Fruit fly (Drosophila melanogaster) whole organism, embryonic: Measurements from ENCODE around the gene Cdk5alpha.
A peak's percentile ranks its signal among the peaks of the same experiment; 100 is the strongest.

Experiments
- Aef1 ChIP-seq: fragments of 200-800 bp; sonication (Bioruptor generic); IDR thresholded peaks from 3 replicates; pipeline ENCODE4 v1.3.6; 2022; ENCODE audit warnings: missing biosample characterization, missing genetic modification characterization
- CG10274 ChIP-seq: fragments of 200-800 bp; sonication (Bioruptor generic); optimal IDR thresholded peaks from 3 replicates; lab custom pipeline; 2017; ENCODE audit warnings: missing biosample characterization, mild to moderate bottlenecking, missing genetic modification characterization
- CG11247 ChIP-seq: fragments of 200-800 bp; sonication (Bioruptor generic); IDR thresholded peaks from 2 replicates; pipeline ENCODE4 v1.3.6; 2022; ENCODE audit warnings: missing biosample characterization, missing genetic modification characterization
- CG12299 ChIP-seq: fragments of 200-800 bp; sonication (Bioruptor generic); optimal IDR thresholded peaks from 2 replicates; lab custom pipeline; 2018; ENCODE audit warnings: missing biosample characterization, mild to moderate bottlenecking, missing genetic modification characterization
- CG14014 ChIP-seq: fragments of 200-800 bp; sonication (Bioruptor generic); IDR thresholded peaks from 2 replicates; pipeline ENCODE4 v1.3.6; 2022; ENCODE audit warnings: missing biosample characterization, missing genetic modification characterization
- CG1529 ChIP-seq: fragments of 200-800 bp; sonication (Bioruptor generic); optimal IDR thresholded peaks from 3 replicates; lab custom pipeline; 2018; ENCODE audit warnings: missing biosample characterization, missing genetic modification characterization
- CG17328 ChIP-seq: fragments of 200-800 bp; sonication (Bioruptor generic); IDR thresholded peaks from 2 replicates; pipeline ENCODE4 v1.3.6; 2022; ENCODE audit warnings: missing biosample characterization, missing genetic modification characterization
- CG17359 ChIP-seq: fragments of 200-800 bp; sonication (Bioruptor generic); optimal IDR thresholded peaks from 3 replicates; lab custom pipeline; 2018; ENCODE audit warnings: missing biosample characterization, mild to moderate bottlenecking, missing genetic modification characterization, moderate library complexity
- CG17829 ChIP-seq: fragments of 200-800 bp; optimal IDR thresholded peaks from 2 replicates; lab custom pipeline; 2019; ENCODE audit warnings: missing biosample characterization, mild to moderate bottlenecking, missing genetic modification characterization, moderate library complexity
- CG30403 ChIP-seq: fragments of 200-800 bp; sonication (Bioruptor generic); optimal IDR thresholded peaks from 3 replicates; lab custom pipeline; 2016; ENCODE audit warnings: missing biosample characterization, missing genetic modification characterization
- CG3281 ChIP-seq: fragments of 200-800 bp; sonication (Bioruptor generic); optimal IDR thresholded peaks from 3 replicates; lab custom pipeline; 2017; ENCODE audit warnings: missing biosample characterization, mild to moderate bottlenecking, missing genetic modification characterization
- CG33213 ChIP-seq: fragments of 200-800 bp; sonication (Bioruptor generic); optimal IDR thresholded peaks from 3 replicates; lab custom pipeline; 2016; ENCODE audit warnings: missing biosample characterization, missing genetic modification characterization
- CG7372 ChIP-seq: fragments of 200-800 bp; sonication (Bioruptor generic); IDR thresholded peaks from 2 replicates; pipeline ENCODE4 v1.3.6; 2022; ENCODE audit warnings: missing biosample characterization, missing genetic modification characterization
- CG7963 ChIP-seq: fragments of 200-800 bp; sonication (Bioruptor generic); IDR thresholded peaks from 3 replicates; pipeline ENCODE4 v1.3.6; 2022; ENCODE audit warnings: missing biosample characterization, missing genetic modification characterization; ENCODE audit not compliant: partially characterized antibody
- CG8281 ChIP-seq: fragments of 200-800 bp; sonication (Bioruptor generic); optimal IDR thresholded peaks from 2 replicates; lab custom pipeline; 2018; ENCODE audit warnings: missing biosample characterization, mild to moderate bottlenecking, missing genetic modification characterization, moderate library complexity
- CG8388 ChIP-seq: fragments of 200-800 bp; sonication (Bioruptor generic); optimal IDR thresholded peaks from 2 replicates; lab custom pipeline; 2019; ENCODE audit warnings: missing biosample characterization, mild to moderate bottlenecking, missing genetic modification characterization, moderate library complexity
- CG9609 ChIP-seq: fragments of 200-800 bp; sonication (Bioruptor generic); optimal IDR thresholded peaks from 3 replicates; lab custom pipeline; 2016; ENCODE audit warnings: missing biosample characterization, missing genetic modification characterization
- CG9797 ChIP-seq: fragments of 200-800 bp; sonication (Bioruptor generic); optimal IDR thresholded peaks from 3 replicates; lab custom pipeline; 2018; ENCODE audit warnings: missing biosample characterization, mild to moderate bottlenecking, missing genetic modification characterization
- CG9932 ChIP-seq: fragments of 200-800 bp; sonication (Bioruptor generic); IDR thresholded peaks from 2 replicates; pipeline ENCODE4 v1.3.6; 2022; ENCODE audit warnings: missing biosample characterization, missing genetic modification characterization
- CoRest ChIP-seq: fragments of 200-800 bp; sonication (Bioruptor generic); optimal IDR thresholded peaks from 3 replicates; lab custom pipeline; 2018; ENCODE audit warnings: missing biosample characterization, mild to moderate bottlenecking, missing genetic modification characterization, moderate library complexity
- Dll ChIP-seq: fragments of 200-800 bp; sonication (Bioruptor generic); IDR thresholded peaks from 4 replicates; pipeline ENCODE4 v1.3.6; 2022; ENCODE audit warnings: missing biosample characterization, missing genetic modification characterization; ENCODE audit not compliant: partially characterized antibody
- Eip74EF ChIP-seq, 2 experiments: fragments of 200-800 bp in 1 of 2; fragments of >200 bp in 1 of 2; sonication (Bioruptor generic) in 1 of 2; optimal IDR thresholded peaks; 2 replicates each; lab custom pipeline; 2017 to 2019; ENCODE audit warnings: missing biosample characterization in 2 of 2, missing genetic modification characterization in 2 of 2, mild to moderate bottlenecking in 1 of 2, moderate library complexity in 1 of 2
- Fer1 ChIP-seq: fragments of 200-800 bp; sonication (Bioruptor generic); optimal IDR thresholded peaks from 2 replicates; lab custom pipeline; 2017; ENCODE audit warnings: missing biosample characterization, mild to moderate bottlenecking, missing genetic modification characterization
- Gug ChIP-seq: fragments of 200-800 bp; sonication (Bioruptor generic); IDR thresholded peaks from 4 replicates; pipeline ENCODE4 v1.3.6; 2022; ENCODE audit warnings: missing biosample characterization, missing genetic modification characterization
- H2.0 ChIP-seq: fragments of 200-800 bp; sonication (Bioruptor generic); IDR thresholded peaks from 2 replicates; pipeline ENCODE4 v1.3.6; 2022; ENCODE audit warnings: missing biosample characterization, missing genetic modification characterization
- HHEX ChIP-seq: fragments of 200-800 bp; sonication (Bioruptor generic); optimal IDR thresholded peaks from 3 replicates; lab custom pipeline; 2017; ENCODE audit warnings: missing biosample characterization, mild to moderate bottlenecking, missing genetic modification characterization, missing genetic modification reagents
- Med ChIP-seq: fragments of 200-800 bp; sonication (Bioruptor generic); peaks from one replicate; lab custom pipeline; 2016; ENCODE audit warnings: missing biosample characterization, missing genetic modification characterization, mild to moderate bottlenecking, inconsistent platforms, moderate library complexity
- Optix ChIP-seq: fragments of 200-800 bp; sonication (Bioruptor generic); IDR thresholded peaks from 3 replicates; pipeline ENCODE4 v1.3.6; 2022; ENCODE audit warnings: missing biosample characterization, missing genetic modification characterization
- Ravus ChIP-seq: fragments of 200-800 bp; sonication (Bioruptor generic); IDR thresholded peaks from 2 replicates; pipeline ENCODE4 v1.3.6; 2022; ENCODE audit warnings: missing biosample characterization, missing genetic modification characterization
- Six4 ChIP-seq: fragments of 200-800 bp; sonication (Bioruptor generic); optimal IDR thresholded peaks from 2 replicates; lab custom pipeline; 2016; ENCODE audit warnings: missing biosample characterization, missing genetic modification characterization
- Sox102F ChIP-seq: fragments of 200-800 bp; sonication (Bioruptor generic); optimal IDR thresholded peaks from 2 replicates; lab custom pipeline; 2018; ENCODE audit warnings: missing biosample characterization, mild to moderate bottlenecking, missing genetic modification characterization, moderate library complexity
- Sry-β ChIP-seq: fragments of 200-800 bp; sonication (Bioruptor generic); optimal IDR thresholded peaks from 2 replicates; lab custom pipeline; 2018; ENCODE audit warnings: missing biosample characterization, mild to moderate bottlenecking, missing genetic modification characterization, moderate library complexity
- Xrp1 ChIP-seq: fragments of 200-800 bp; sonication (Bioruptor generic); IDR thresholded peaks from 2 replicates; pipeline ENCODE4 v1.3.6; 2022; ENCODE audit warnings: missing biosample characterization, missing genetic modification characterization
- btn ChIP-seq: fragments of 200-800 bp; sonication (Bioruptor generic); optimal IDR thresholded peaks from 2 replicates; lab custom pipeline; 2016; ENCODE audit warnings: missing biosample characterization, missing genetic modification characterization
- cg ChIP-seq: fragments of 200-800 bp; sonication (Bioruptor generic); optimal IDR thresholded peaks from 3 replicates; lab custom pipeline; 2019; ENCODE audit warnings: missing biosample characterization, mild to moderate bottlenecking, missing genetic modification characterization, moderate library complexity
- da ChIP-seq: fragments of 200-800 bp; sonication (Bioruptor generic); optimal IDR thresholded peaks from 2 replicates; lab custom pipeline; 2016; ENCODE audit warnings: missing biosample characterization, missing genetic modification characterization
- dati ChIP-seq: fragments of 200-800 bp; sonication (Bioruptor generic); IDR thresholded peaks from 2 replicates; pipeline ENCODE4 v1.3.6; 2022; ENCODE audit warnings: missing biosample characterization, missing genetic modification characterization
- exex ChIP-seq: fragments of 200-800 bp; sonication (Bioruptor generic); optimal IDR thresholded peaks from 4 replicates; lab custom pipeline; 2018; ENCODE audit warnings: missing biosample characterization, mild to moderate bottlenecking, missing genetic modification characterization, moderate library complexity
- fd102C ChIP-seq: fragments of 200-800 bp; sonication (Bioruptor generic); optimal IDR thresholded peaks from 2 replicates; lab custom pipeline; 2018; ENCODE audit warnings: missing biosample characterization, mild to moderate bottlenecking, missing genetic modification characterization, moderate library complexity
- fu2 ChIP-seq: fragments of 200-800 bp; sonication (Bioruptor generic); optimal IDR thresholded peaks from 2 replicates; lab custom pipeline; 2016; ENCODE audit warnings: missing biosample characterization, missing genetic modification characterization
- pan ChIP-seq, 4 experiments: fragments of >200 bp in 3 of 4; fragments of 200-800 bp in 1 of 4; sonication (Bioruptor generic) in 1 of 4; optimal IDR thresholded peaks in 3 of 4; IDR thresholded peaks in 1 of 4; 2 replicates each; pipeline versions ENCODE4 v1.3.6 to Lab custom; 2017 to 2022; ENCODE audit warnings: missing biosample characterization in 2 of 4, missing genetic modification characterization in 2 of 4, mixed read lengths in 1 of 4
- pum ChIP-seq: fragments of 200-800 bp; sonication (Bioruptor generic); optimal IDR thresholded peaks from 2 replicates; lab custom pipeline; 2016; ENCODE audit warnings: missing biosample characterization, missing genetic modification characterization
- sc ChIP-seq, 3 experiments: fragments of >200 bp in 2 of 3; fragments of 200-800 bp in 1 of 3; sonication (Bioruptor generic) in 1 of 3; optimal IDR thresholded peaks; 2 replicates in 2 of 3; 3 replicates in 1 of 3; lab custom pipeline; 2017; ENCODE audit warnings: mild to moderate bottlenecking in 1 of 3, missing biosample characterization in 1 of 3, missing genetic modification characterization in 1 of 3, missing genetic modification reagents in 1 of 3
- sens ChIP-seq: fragments of 200-800 bp; sonication (Bioruptor generic); peaks from one replicate; lab custom pipeline; 2016; ENCODE audit warnings: missing biosample characterization, missing genetic modification characterization
- slbo ChIP-seq: fragments of 200-800 bp; sonication (Bioruptor generic); IDR thresholded peaks from 2 replicates; pipeline ENCODE4 v1.3.6; 2022; ENCODE audit warnings: missing biosample characterization, missing genetic modification characterization
- ssp ChIP-seq: fragments of 200-800 bp; sonication (Bioruptor generic); IDR thresholded peaks from 2 replicates; pipeline ENCODE4 v1.3.6; 2022; ENCODE audit warnings: missing biosample characterization, missing genetic modification characterization
- tio ChIP-seq: fragments of 200-800 bp; sonication (Bioruptor generic); optimal IDR thresholded peaks from 2 replicates; lab custom pipeline; 2017; ENCODE audit warnings: missing biosample characterization, missing genetic modification characterization, inconsistent platforms
- yki ChIP-seq: fragments of >200 bp; optimal IDR thresholded peaks from 3 replicates; lab custom pipeline; 2018

Cdk5alpha gene

dm6 chr2L:10306518-10307260 lies 4.1 kb downstream of the Cdk5alpha start, which contains the start of the genes CG5390 and CG4968 (continued):
- TF ChIP-seq Sox102F (GFP tag; lab: Kevin White, UChicago) = no peak
- TF ChIP-seq CG1529 = peak; percentile 41
- peak in 1 of 2 experiments; percentile 46 for TF ChIP-seq Eip74EF (GFP tag; optimal IDR thresholded peaks at IDR 0.05; lab: Kevin White, UChicago)
- peak; percentile 38; the same call in 1 of the 3 replicates for TF ChIP-seq Aef1
- TF ChIP-seq CG33213 (GFP tag; lab: Kevin White, UChicago) = peak; percentile 22
- TF ChIP-seq dati (GFP tag; lab: Robert Waterston, UW) = no peak
- TF ChIP-seq H2.0 = peak; percentile 64
- peak; percentile 87 for TF ChIP-seq Med (GFP tag; lab: Kevin White, UChicago)
- TF ChIP-seq CG10274 (GFP tag; lab: Kevin White, UChicago) = peak; percentile 10
- TF ChIP-seq sc (optimal IDR thresholded peaks at IDR 0.05; lab: Kevin White, UChicago) = no peak
- peak; percentile 28 for TF ChIP-seq sc (GFP tag; optimal IDR thresholded peaks at IDR 0.05; lab: Kevin White, UChicago)
- TF ChIP-seq yki (lab: Kevin White, UChicago) = no peak
- peak; percentile 73; the same call in 1 of the 2 replicates for TF ChIP-seq CG14014 (GFP tag; lab: Robert Waterston, UW)
- TF ChIP-seq CG8281 (tag; lab: Kevin White, UChicago) = peak; percentile 17
- peak; percentile 44; the same call in 1 of the 4 replicates for TF ChIP-seq Dll (GFP tag; lab: Robert Waterston, UW)
- TF ChIP-seq btn (GFP tag; lab: Kevin White, UChicago) = no peak
- peak; percentile 73 for TF ChIP-seq CG30403 (GFP tag; lab: Kevin White, UChicago)
- TF ChIP-seq CG17328 (GFP tag; lab: Robert Waterston, UW) = peak; percentile 69
- peak; percentile 79 for TF ChIP-seq CG17829
- no peak for TF ChIP-seq Gug (GFP tag; lab: Robert Waterston, UW)
- TF ChIP-seq CG7372 (GFP tag; lab: Robert Waterston, UW) = peak; percentile 66
- peak; percentile 79 for TF ChIP-seq CG9932
- TF ChIP-seq CG12299 (tag; lab: Kevin White, UChicago) = peak; percentile 73
- no peak for TF ChIP-seq CG9609 (GFP tag; lab: Kevin White, UChicago)
- TF ChIP-seq HHEX (GFP tag; lab: Kevin White, UChicago) = peak; percentile 65
- 0 out of 2 replicates have a peak, but pooled peaks have one; percentile 17 for TF ChIP-seq ssp (GFP tag; lab: Robert Waterston, UW)
- no peak for TF ChIP-seq Optix (GFP tag; lab: Robert Waterston, UW)
- peak; percentile 48 for TF ChIP-seq exex (tag; lab: Kevin White, UChicago)
- peak; percentile 62; the same call in 1 of the 2 replicates for TF ChIP-seq Xrp1 (GFP tag; lab: Robert Waterston, UW)
- TF ChIP-seq cg (GFP tag; lab: Kevin White, UChicago) = peak; percentile 88
- TF ChIP-seq Ravus (GFP tag; lab: Robert Waterston, UW) = no peak
- peak; percentile 77 for TF ChIP-seq slbo (GFP tag; lab: Robert Waterston, UW)
- 0 out of 2 replicates have a peak, but pooled peaks have one; percentile 34 for TF ChIP-seq CG11247 (GFP tag; lab: Robert Waterston, UW)
- peak; percentile 1 for TF ChIP-seq Sry-β (GFP tag; lab: Kevin White, UChicago)
- peak; percentile 64 for TF ChIP-seq CG8388 (GFP tag; lab: Kevin White, UChicago)
- TF ChIP-seq fd102C = no peak
- peak; percentile 22 for TF ChIP-seq tio (GFP tag; lab: Kevin White, UChicago)
- TF ChIP-seq CG9797 (GFP tag; lab: Kevin White, UChicago) = no peak
- TF ChIP-seq pum (GFP tag; lab: Kevin White, UChicago) = no peak
- peak; percentile 18 for TF ChIP-seq Six4 (GFP tag; lab: Kevin White, UChicago)
- TF ChIP-seq pan (optimal IDR thresholded peaks at IDR 0.05; lab: Kevin White, UChicago) = no peak
- TF ChIP-seq pan (GFP tag; optimal IDR thresholded peaks at IDR 0.05 in 1 of 2, IDR thresholded peaks at IDR 0.05 in 1 of 2) = peak in 1 of 2 experiments; percentile 73
- peak; percentile 77 for TF ChIP-seq CG3281 (GFP tag; lab: Kevin White, UChicago)
- TF ChIP-seq CG7963 (GFP tag; lab: Robert Waterston, UW) = 0 out of 3 replicates have a peak, but pooled peaks have one; percentile 17
- peak; percentile 79 for TF ChIP-seq CoRest (tag; lab: Kevin White, UChicago)
- peak; percentile 72 for TF ChIP-seq CG17359 (tag; lab: Kevin White, UChicago)
- TF ChIP-seq sens (GFP tag; lab: Kevin White, UChicago) = peak; percentile 81
- TF ChIP-seq da (GFP tag; lab: Kevin White, UChicago) = no peak
- no peak for TF ChIP-seq fu2 (GFP tag; lab: Kevin White, UChicago)
- TF ChIP-seq Fer1 (GFP tag; lab: Kevin White, UChicago) = peak; percentile 83
